Worm (Caenorhabditis elegans) whole organism, early embryonic: ENCODE data around the gene srt-63.

Experiments
- B0310.2 ChIP-seq: sonication (generic microtip); optimal IDR thresholded peaks from 2 replicates; lab custom pipeline; 2016; ENCODE audit warnings: mild to moderate bottlenecking, missing genetic modification characterization, missing compliant biosample characterization
- F13C5.2 ChIP-seq: sonication (generic microtip); optimal IDR thresholded peaks from 2 replicates; lab custom pipeline; 2017; ENCODE audit warnings: mild to moderate bottlenecking, missing genetic modification characterization, inconsistent platforms, missing compliant biosample characterization
- ama-1 ChIP-seq: fragments of 150-350 bp; optimal IDR thresholded peaks from 2 replicates; lab custom pipeline; 2014
- ceh-36 ChIP-seq: sonication (generic microtip); optimal IDR thresholded peaks from 2 replicates; lab custom pipeline; 2016; ENCODE audit warnings: missing genetic modification characterization, inconsistent platforms, missing compliant biosample characterization
- ets-7 ChIP-seq: sonication (generic microtip); optimal IDR thresholded peaks from 2 replicates; lab custom pipeline; 2016; ENCODE audit warnings: missing genotype, missing genetic modification characterization, missing compliant biosample characterization
- flt-1 ChIP-seq: fragments of 200-800 bp; sonication (Bioruptor generic); IDR thresholded peaks from 2 replicates; pipeline ENCODE4 v1.3.6; 2022; ENCODE audit warnings: missing genetic modification characterization, missing compliant biosample characterization
- hmbx-1 ChIP-seq: sonication (generic microtip); optimal IDR thresholded peaks from 2 replicates; lab custom pipeline; 2016; ENCODE audit warnings: mild to moderate bottlenecking, missing genetic modification characterization, missing compliant biosample characterization
- hmg-4 ChIP-seq: fragments of 200-800 bp; sonication (Bioruptor generic); optimal IDR thresholded peaks from 2 replicates; lab custom pipeline; 2018; ENCODE audit warnings: mild to moderate bottlenecking, missing genetic modification characterization, missing compliant biosample characterization
- hnd-1 ChIP-seq: sonication (generic microtip); optimal IDR thresholded peaks from 2 replicates; lab custom pipeline; 2016; ENCODE audit warnings: missing genetic modification characterization, missing compliant biosample characterization
- pes-1 ChIP-seq: fragments of 200-800 bp; sonication (Bioruptor generic); IDR thresholded peaks from 2 replicates; pipeline ENCODE4 v1.3.6; 2022; ENCODE audit warnings: missing genetic modification reagents, missing genetic modification characterization, missing compliant biosample characterization
- scrt-1 ChIP-seq: fragments of 200-800 bp; sonication (Bioruptor generic); IDR thresholded peaks from 2 replicates; pipeline ENCODE4 v1.3.6; 2022; ENCODE audit warnings: missing genetic modification characterization, missing compliant biosample characterization
- sea-1 ChIP-seq: fragments of 200-800 bp; sonication (Bioruptor generic); conservative IDR thresholded peaks from 2 replicates; pipeline ENCODE4 v1.3.6; 2022; ENCODE audit warnings: missing genetic modification characterization, missing compliant biosample characterization
- tbx-11 ChIP-seq: fragments of 200-800 bp; sonication (Bioruptor generic); IDR thresholded peaks from 2 replicates; pipeline ENCODE4 v1.3.6; 2022; ENCODE audit warnings: missing genetic modification characterization, missing compliant biosample characterization

DNA sequence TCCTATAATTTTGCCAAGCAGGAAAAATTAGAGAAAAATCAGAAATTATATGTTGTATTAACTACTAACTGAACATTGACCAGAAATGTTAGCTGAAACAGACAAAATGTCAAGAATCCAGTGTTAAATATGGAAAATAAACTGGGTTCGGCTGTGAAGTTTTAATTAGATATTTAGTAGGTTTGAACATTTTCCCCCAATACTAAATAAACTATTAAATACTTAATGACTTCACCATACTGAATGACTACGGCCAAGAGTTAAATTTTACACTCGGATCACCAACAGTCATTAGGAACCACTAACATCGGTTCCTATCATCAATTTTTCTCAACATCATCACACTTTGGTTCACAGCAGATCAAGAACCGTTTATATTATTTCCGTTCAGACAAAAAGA is 39.4 kb upstream of the srt-63 start:
- TF ChIP-seq pes-1 (GFP tag; lab: Robert Waterston, UW) (no peak), flt-1 (GFP tag; lab: Robert Waterston, UW) (no peak), scrt-1 (GFP tag; lab: Robert Waterston, UW) (no peak), ceh-36 (tag; lab: Kevin White, UChicago) (no peak), ama-1 (lab: Kevin White, UChicago) (no peak), sea-1 (GFP tag; lab: Robert Waterston, UW) (no peak), tbx-11 (no peak), hmg-4 (GFP tag; lab: Kevin White, UChicago) (no peak), B0310.2 (tag; lab: Kevin White, UChicago) (no peak), F13C5.2 (tag; lab: Kevin White, UChicago) (no peak), ets-7 (tag; lab: Kevin White, UChicago) (no peak), hnd-1 (tag; lab: Kevin White, UChicago) (no peak), hmbx-1 (tag; lab: Kevin White, UChicago) (no peak)
